Fruit fly (Drosophila melanogaster) whole organism, larva: ENCODE measurements around the gene CG32500.
"Not testable (repeated sequence)": the region's sequence is repeated elsewhere in the genome, so short reads cannot be mapped to it uniquely, and the experiment has no call there.

Source experiments
- noc ChIP-seq: fragments of 200-800 bp; sonication (Bioruptor generic); optimal IDR thresholded peaks from 3 replicates; lab custom pipeline; 2019; ENCODE audit warnings: missing biosample characterization, mild to moderate bottlenecking, missing genetic modification characterization, moderate library complexity

Gene CG32500

dm6 chrX:21623641-21624040, at the start of gene CG32500:
Gene CG32500, minus strand, starts transcription at chrX:21623750.
- TF ChIP-seq noc (tag; lab: Kevin White, UChicago), result not testable (repeated sequence)

- TF ChIP-seq noc (tag; lab: Kevin White, UChicago), result no peak
These were observed 9.3 kb upstream of the CG32500 start for dm6 chrX:21632852-21633251.

- no peak for TF ChIP-seq noc (tag; lab: Kevin White, UChicago)
These were observed 8.7 kb upstream of the CG32500 start for dm6 chrX:21632213-21632612.

dm6 chrX:21631452-21631851, 7.9 kb upstream of the CG32500 start:
- no peak for TF ChIP-seq noc (tag; lab: Kevin White, UChicago)

dm6 chrX:21630160-21630738, 6.7 kb upstream of the CG32500 start:
- no peak for TF ChIP-seq noc (tag; lab: Kevin White, UChicago)

dm6 chrX:21629482-21630159, 6.1 kb upstream of the CG32500 start, which contains the start of gene DIP1:
Gene DIP1, minus strand, starts transcription at chrX:21630148.
- TF ChIP-seq noc (tag; lab: Kevin White, UChicago), result no peak

dm6 chrX:21621004-21621403, 2.5 kb downstream of the CG32500 start, which contains the start of gene CG32819:
Gene CG32819, minus strand, starts transcription at chrX:21621104.
- not testable (repeated sequence) for TF ChIP-seq noc (tag; lab: Kevin White, UChicago)

dm6 chrX:21617517-21617916, 6.0 kb downstream of the CG32500 start, which contains the start of gene CG32857:
Gene CG32857, minus strand, starts transcription at chrX:21617617.
- TF ChIP-seq noc (tag; lab: Kevin White, UChicago), result not testable (repeated sequence)

dm6 chrX:21615139-21615538, 8.4 kb downstream of the CG32500 start, which contains the start of gene CG32820:
Gene CG32820, minus strand, starts transcription at chrX:21615239.
- TF ChIP-seq noc (tag; lab: Kevin White, UChicago), result not testable (repeated sequence)

- TF ChIP-seq noc (tag; lab: Kevin White, UChicago), result not testable (repeated sequence)
These were observed 12.1 kb downstream of the CG32500 start, which contains the start of gene CG33502 for dm6 chrX:21611426-21611825. Gene CG33502, minus strand, starts transcription at chrX:21611526.

- not testable (repeated sequence) for TF ChIP-seq noc (tag; lab: Kevin White, UChicago)
These were observed 14.7 kb downstream of the CG32500 start, which contains the start of gene CG17450 for dm6 chrX:21608820-21609219. Gene CG17450, minus strand, starts transcription at chrX:21608920.

dm6 chrX:21605514-21605913, 18.0 kb downstream of the CG32500 start:
- TF ChIP-seq noc (tag; lab: Kevin White, UChicago), result no peak

dm6 chrX:21604956-21605502, 18.5 kb downstream of the CG32500 start, which contains the start of gene GCS2alpha:
Gene GCS2alpha, minus strand, starts transcription at chrX:21605264.
- no peak for TF ChIP-seq noc (tag; lab: Kevin White, UChicago)

dm6 chrX:21593907-21594306, 29.6 kb downstream of the CG32500 start:
- TF ChIP-seq noc (tag; lab: Kevin White, UChicago), result peak; percentile 69

- no peak for TF ChIP-seq noc (tag; lab: Kevin White, UChicago)
These were observed 31.6 kb downstream of the CG32500 start for dm6 chrX:21591990-21592389.

- TF ChIP-seq noc (tag; lab: Kevin White, UChicago), result no peak
These were observed 33.6 kb downstream of the CG32500 start for dm6 chrX:21589937-21590336.
